Worm (Caenorhabditis elegans) whole organism, L4 larva: ENCODE results near the gene tkr-2.

Experiments
- F10B5.3 ChIP-seq: sonication (generic microtip); optimal IDR thresholded peaks from 2 replicates; lab custom pipeline; 2016; ENCODE audit warnings: mild to moderate bottlenecking, missing genetic modification characterization, missing compliant biosample characterization
- F49E8.2 ChIP-seq: sonication (generic microtip); optimal IDR thresholded peaks from 2 replicates; lab custom pipeline; 2016; ENCODE audit warnings: missing compliant biosample characterization, mild to moderate bottlenecking, missing genetic modification characterization, borderline replicate concordance
- Y48G9A.11 ChIP-seq: fragments of 200-800 bp; sonication (Bioruptor generic); IDR thresholded peaks from 2 replicates; pipeline ENCODE4 v1.3.6; 2022; ENCODE audit warnings: missing genetic modification reagents, missing genetic modification characterization, missing compliant biosample characterization
- Y5F2A.4 ChIP-seq: fragments of 200-800 bp; sonication (Bioruptor generic); optimal IDR thresholded peaks from 2 replicates; lab custom pipeline; 2018; ENCODE audit warnings: mild to moderate bottlenecking, missing genetic modification characterization, missing compliant biosample characterization
- ZK546.5 ChIP-seq, 2 experiments: sonication (generic microtip); optimal IDR thresholded peaks; 2 replicates each; lab custom pipeline; 2017; ENCODE audit warnings: missing biosample characterization in 2 of 2, missing genetic modification characterization in 2 of 2
- aha-1 ChIP-seq: fragments of 150-350 bp; peaks from one replicate; lab custom pipeline; 2014; ENCODE audit warnings: missing biosample characterization, missing genetic modification characterization
- ama-1 ChIP-seq: fragments of 150-350 bp; optimal IDR thresholded peaks from 2 replicates; lab custom pipeline; 2014; ENCODE audit warnings: inconsistent platforms, mixed read lengths
- ceh-20 ChIP-seq: fragments of 200-800 bp; sonication (Bioruptor generic); IDR thresholded peaks from 2 replicates; pipeline ENCODE4 v1.3.6; 2022; ENCODE audit warnings: missing genetic modification reagents, missing genetic modification characterization, missing compliant biosample characterization
- ceh-28 ChIP-seq: fragments of 150-350 bp; optimal IDR thresholded peaks from 2 replicates; lab custom pipeline; 2014; ENCODE audit warnings: missing biosample characterization, missing genetic modification reagents, missing genetic modification characterization
- ctbp-1 ChIP-seq: fragments of 200-800 bp; sonication (Bioruptor generic); IDR thresholded peaks from 2 replicates; pipeline ENCODE4 v1.3.6; 2022; ENCODE audit warnings: missing genetic modification reagents, missing genetic modification characterization, missing compliant biosample characterization
- daf-12 ChIP-seq: fragments of 150-350 bp; optimal IDR thresholded peaks from 2 replicates; lab custom pipeline; 2014; ENCODE audit warnings: missing biosample characterization, missing genetic modification reagents, missing genetic modification characterization
- daf-16 ChIP-seq, 3 experiments: sonication (generic microtip); optimal IDR thresholded peaks; 2 replicates each; lab custom pipeline; 2016 to 2017; ENCODE audit warnings: missing genetic modification characterization in 3 of 3, missing genetic modification reagents in 3 of 3, mild to moderate bottlenecking in 2 of 3, missing compliant biosample characterization in 2 of 3, missing biosample characterization in 1 of 3, moderate library complexity in 1 of 3
- daf-19 ChIP-seq: fragments of 200-800 bp; sonication (Bioruptor generic); conservative IDR thresholded peaks from 2 replicates; pipeline ENCODE4 v1.3.6; 2022; ENCODE audit warnings: missing genetic modification characterization, missing compliant biosample characterization
- daf-8 ChIP-seq: fragments of 200-800 bp; sonication (Bioruptor generic); IDR thresholded peaks from 2 replicates; pipeline ENCODE4 v1.3.6; 2022; ENCODE audit warnings: missing genetic modification characterization, missing compliant biosample characterization
- dve-1 ChIP-seq: sonication (generic microtip); optimal IDR thresholded peaks from 2 replicates; lab custom pipeline; 2017; ENCODE audit warnings: antibody characterized with exemption, mild to moderate bottlenecking, missing genetic modification characterization, missing compliant biosample characterization; ENCODE audit not compliant: insufficient read depth
- egl-27 ChIP-seq: sonication (generic microtip); optimal IDR thresholded peaks from 3 replicates; lab custom pipeline; 2017; ENCODE audit warnings: missing biosample characterization, missing genetic modification reagents, missing genetic modification characterization
- gei-8 ChIP-seq: fragments of 200-800 bp; sonication (Bioruptor generic); optimal IDR thresholded peaks from 2 replicates; lab custom pipeline; 2018; ENCODE audit warnings: mild to moderate bottlenecking, missing genetic modification characterization, missing compliant biosample characterization
- hif-1 ChIP-seq, 2 experiments: sonication (generic microtip); optimal IDR thresholded peaks; 2 replicates each; lab custom pipeline; 2016 to 2017; ENCODE audit warnings: missing compliant biosample characterization in 2 of 2, missing genetic modification characterization in 2 of 2, missing genetic modification reagents in 2 of 2, missing genotype in 2 of 2, mild to moderate bottlenecking in 1 of 2
- hlh-11 ChIP-seq: fragments of 200-800 bp; sonication (Bioruptor generic); optimal IDR thresholded peaks from 2 replicates; lab custom pipeline; 2018; ENCODE audit warnings: mild to moderate bottlenecking, missing genetic modification characterization, missing compliant biosample characterization
- lin-1 ChIP-seq: fragments of 200-800 bp; sonication (Bioruptor generic); IDR thresholded peaks from 2 replicates; pipeline ENCODE4 v1.3.6; 2022; ENCODE audit warnings: missing genetic modification reagents, missing genetic modification characterization, missing compliant biosample characterization
- lin-29 ChIP-seq: fragments of 200-800 bp; sonication (Bioruptor generic); IDR thresholded peaks from 2 replicates; pipeline ENCODE4 v1.3.6; 2022; ENCODE audit warnings: missing genetic modification reagents, missing genetic modification characterization, missing compliant biosample characterization
- lin-39 ChIP-seq: fragments of 150-350 bp; optimal IDR thresholded peaks from 2 replicates; lab custom pipeline; 2014; ENCODE audit warnings: missing biosample characterization, missing genetic modification reagents, missing genetic modification characterization
- lsy-2 ChIP-seq, 2 experiments: fragments of 150-350 bp in 1 of 2; sonication (generic microtip) in 1 of 2; optimal IDR thresholded peaks; 2 replicates each; lab custom pipeline; 2014 to 2017; ENCODE audit warnings: missing biosample characterization in 2 of 2, missing genetic modification characterization in 2 of 2
- mep-1 ChIP-seq: fragments of 150-350 bp; sonication (generic microtip); optimal IDR thresholded peaks from 3 replicates; lab custom pipeline; 2014; ENCODE audit warnings: missing biosample characterization, missing genetic modification characterization
- mxl-2 ChIP-seq: fragments of 200-800 bp; sonication (Bioruptor generic); conservative IDR thresholded peaks from 2 replicates; pipeline ENCODE4 v1.3.6; 2022; ENCODE audit warnings: missing genetic modification reagents, missing genetic modification characterization, missing compliant biosample characterization
- mxl-3 ChIP-seq: fragments of 200-800 bp; sonication (Bioruptor generic); optimal IDR thresholded peaks from 2 replicates; lab custom pipeline; 2018; ENCODE audit warnings: mild to moderate bottlenecking, missing genetic modification characterization, missing compliant biosample characterization
- nhr-28 ChIP-seq: fragments of 150-350 bp; optimal IDR thresholded peaks from 2 replicates; lab custom pipeline; 2014; ENCODE audit warnings: missing biosample characterization, missing genetic modification characterization
- nhr-41 ChIP-seq: fragments of 200-800 bp; sonication (Bioruptor generic); IDR thresholded peaks from 2 replicates; pipeline ENCODE4 v1.3.6; 2022; ENCODE audit warnings: missing genetic modification reagents, missing genetic modification characterization, missing compliant biosample characterization
- nhr-48 ChIP-seq: sonication (generic microtip); optimal IDR thresholded peaks from 2 replicates; lab custom pipeline; 2016; ENCODE audit warnings: mild to moderate bottlenecking, missing genetic modification characterization, missing compliant biosample characterization
- nhr-6 ChIP-seq: fragments of 150-350 bp; optimal IDR thresholded peaks from 2 replicates; lab custom pipeline; 2014; ENCODE audit warnings: missing biosample characterization, missing genetic modification characterization
- nhr-77 ChIP-seq: fragments of 150-350 bp; optimal IDR thresholded peaks from 2 replicates; lab custom pipeline; 2014; ENCODE audit warnings: missing biosample characterization, missing genetic modification characterization
- php-3 ChIP-seq: fragments of 200-800 bp; sonication (Bioruptor generic); IDR thresholded peaks from 2 replicates; pipeline ENCODE4 v1.3.6; 2022; ENCODE audit warnings: missing genetic modification reagents, missing genetic modification characterization, missing compliant biosample characterization
- pqm-1 ChIP-seq: sonication (generic microtip); optimal IDR thresholded peaks from 2 replicates; lab custom pipeline; 2017; ENCODE audit warnings: missing biosample characterization, missing genetic modification characterization
- saeg-2 ChIP-seq: fragments of 200-800 bp; sonication (Bioruptor generic); IDR thresholded peaks from 2 replicates; pipeline ENCODE4 v1.3.6; 2022; ENCODE audit warnings: missing genetic modification reagents, missing genetic modification characterization, missing compliant biosample characterization
- sdz-12 ChIP-seq: fragments of 200-800 bp; sonication (Bioruptor generic); optimal IDR thresholded peaks from 2 replicates; lab custom pipeline; 2018; ENCODE audit warnings: mild to moderate bottlenecking, missing genetic modification characterization, missing compliant biosample characterization
- snpc-1.2 ChIP-seq: fragments of 200-800 bp; sonication (Bioruptor generic); IDR thresholded peaks from 2 replicates; pipeline ENCODE4 v1.3.6; 2022; ENCODE audit warnings: missing genetic modification reagents, missing genetic modification characterization, missing compliant biosample characterization
- tag-97 ChIP-seq: fragments of 200-800 bp; sonication (Bioruptor generic); IDR thresholded peaks from 2 replicates; pipeline ENCODE4 v1.3.6; 2022; ENCODE audit warnings: missing genetic modification characterization, missing compliant biosample characterization
- tra-1 ChIP-seq: fragments of 200-800 bp; sonication (Bioruptor generic); IDR thresholded peaks from 2 replicates; pipeline ENCODE4 v1.3.6; 2022; ENCODE audit warnings: missing genetic modification reagents, missing genetic modification characterization, missing compliant biosample characterization
- unc-62 ChIP-seq, 3 experiments: fragments of 150-350 bp in 1 of 3; sonication (generic microtip); optimal IDR thresholded peaks in 2 of 3; peaks in 1 of 3; 1 replicate in 1 of 3; 2 replicates in 2 of 3; lab custom pipeline; 2014 to 2017; ENCODE audit warnings: missing biosample characterization in 3 of 3, missing genetic modification characterization in 3 of 3, missing genetic modification reagents in 3 of 3, missing genotype in 1 of 3
- vab-7 ChIP-seq: fragments of 200-800 bp; sonication (Bioruptor generic); IDR thresholded peaks from 2 replicates; pipeline ENCODE4 v1.3.6; 2022; ENCODE audit warnings: missing genetic modification reagents, missing genetic modification characterization, missing compliant biosample characterization

Gene tkr-2

DNA sequence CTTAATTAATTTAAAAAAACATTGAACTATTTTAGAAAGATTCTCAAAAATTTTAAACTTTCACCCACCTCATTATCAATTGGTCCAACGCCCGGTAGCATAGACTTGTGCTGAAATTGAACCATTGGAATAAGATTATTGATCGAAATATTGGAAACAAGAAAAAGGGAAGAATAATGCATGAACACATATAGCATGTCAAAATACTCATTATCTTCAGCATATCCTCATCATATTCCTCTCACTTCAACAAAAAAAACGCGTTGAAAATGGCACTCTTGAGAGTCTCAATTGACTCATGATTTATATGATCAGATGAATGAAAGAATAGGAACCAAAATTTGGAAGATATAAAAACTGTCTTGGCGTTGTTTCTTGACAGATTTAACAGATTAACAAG is 18.1 kb upstream of the tkr-2 start, which contains the start of gene unc-77:
Gene unc-77, minus strand, starts transcription at position 101 of the 400 bp plus-strand sequence.
- no peak for TF ChIP-seq ZK546.5 (tag; optimal IDR thresholded peaks at IDR 0.05; lab: Kevin White, UChicago)
- TF ChIP-seq nhr-28 (tag; lab: Kevin White, UChicago) = no peak
- TF ChIP-seq nhr-6 (tag; lab: Kevin White, UChicago) = no peak

DNA sequence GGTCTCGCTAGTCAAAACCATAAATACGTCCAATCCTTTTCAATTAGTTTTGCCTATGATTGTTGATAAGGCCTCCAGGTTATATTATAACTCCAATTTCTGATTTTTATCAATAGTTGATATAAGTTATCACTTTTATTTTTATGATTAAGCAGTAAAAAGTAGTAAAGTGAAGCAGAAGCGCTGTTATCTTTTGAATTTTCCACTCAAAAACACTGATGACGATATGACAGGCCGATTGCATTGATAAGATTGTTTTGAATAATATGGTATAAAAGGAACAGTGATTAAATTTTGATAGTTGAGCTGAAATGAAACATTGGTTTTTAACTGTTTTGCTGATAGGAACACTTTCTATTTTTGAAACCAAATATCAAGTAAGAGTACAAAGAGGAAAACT is 16.3 kb upstream of the tkr-2 start, which contains the start of gene asp-9:
Gene asp-9, plus strand, starts transcription at position 312 of the 400 bp plus-strand sequence.
- peak; percentile 90 for TF ChIP-seq dve-1 (tag; lab: Kevin White, UChicago)
- no peak for TF ChIP-seq lin-1 (GFP tag; lab: Robert Waterston, UW)
- no peak for TF ChIP-seq lsy-2 (tag; optimal IDR thresholded peaks at IDR 0.05; lab: Kevin White, UChicago)
- TF ChIP-seq php-3 (GFP tag; lab: Robert Waterston, UW) = peak; percentile 96
- no peak for TF ChIP-seq mxl-2 (GFP tag; lab: Robert Waterston, UW)
- peak; percentile 40 for TF ChIP-seq nhr-77 (tag; lab: Kevin White, UChicago)
- TF ChIP-seq ama-1 (lab: Kevin White, UChicago) = no peak
- no peak for TF ChIP-seq daf-19
- TF ChIP-seq Y5F2A.4 = no peak
- TF ChIP-seq mxl-3 = no peak
- TF ChIP-seq unc-62 (GFP tag; optimal IDR thresholded peaks at IDR 0.05 in 1 of 2; lab: Kevin White, UChicago) = peak in 1 of 2 experiments; percentile 49
- no peak for TF ChIP-seq unc-62 (tag; optimal IDR thresholded peaks at IDR 0.05; lab: Kevin White, UChicago)
- no peak for TF ChIP-seq sdz-12
- no peak for TF ChIP-seq F10B5.3 (tag; lab: Kevin White, UChicago)
- no peak for TF ChIP-seq tra-1 (GFP tag; lab: Robert Waterston, UW)
- no peak for TF ChIP-seq daf-16 (GFP tag; optimal IDR thresholded peaks at IDR 0.05; lab: Kevin White, UChicago)
- peak; percentile 95 for TF ChIP-seq daf-16 (tag; optimal IDR thresholded peaks at IDR 0.05; lab: Kevin White, UChicago)
- TF ChIP-seq mep-1 (tag; lab: Kevin White, UChicago) = no peak
- TF ChIP-seq nhr-48 (tag; lab: Kevin White, UChicago) = no peak
- no peak for TF ChIP-seq gei-8
- no peak for TF ChIP-seq lin-39
- TF ChIP-seq vab-7 (GFP tag; lab: Robert Waterston, UW) = no peak
- TF ChIP-seq egl-27 (tag; lab: Kevin White, UChicago) = no peak
- no peak for TF ChIP-seq saeg-2
- no peak for TF ChIP-seq daf-12 (tag; lab: Kevin White, UChicago)
- TF ChIP-seq ceh-20 (GFP tag; lab: Robert Waterston, UW) = no peak
- TF ChIP-seq pqm-1 (tag; lab: Kevin White, UChicago) = peak; percentile 72
- TF ChIP-seq hif-1 (tag; optimal IDR thresholded peaks at IDR 0.05; lab: Kevin White, UChicago) = no peak
- no peak for TF ChIP-seq ceh-28
- TF ChIP-seq snpc-1.2 = no peak
- TF ChIP-seq nhr-41 (GFP tag; lab: Robert Waterston, UW) = no peak
- TF ChIP-seq lin-29 = no peak
- no peak for TF ChIP-seq tag-97 (GFP tag; lab: Robert Waterston, UW)
- no peak for TF ChIP-seq daf-8 (GFP tag; lab: Robert Waterston, UW)
- no peak for TF ChIP-seq ctbp-1 (GFP tag; lab: Robert Waterston, UW)
- TF ChIP-seq nhr-28 (tag; lab: Kevin White, UChicago) = peak; percentile 82
- no peak for TF ChIP-seq Y48G9A.11 (GFP tag; lab: Robert Waterston, UW)
- TF ChIP-seq hlh-11 = no peak
- peak; percentile 39 for TF ChIP-seq aha-1
- no peak for TF ChIP-seq F49E8.2 (tag; lab: Kevin White, UChicago)
- TF ChIP-seq ZK546.5 (tag; optimal IDR thresholded peaks at IDR 0.05; lab: Kevin White, UChicago) = no peak
- TF ChIP-seq, all 104 proteins: peak for 8
